Worm (Caenorhabditis elegans) whole organism, late embryonic: Measurements from ENCODE around the gene F56D6.23.

ENCODE experiments used
- C08G9.2 ChIP-seq: sonication (generic microtip); optimal IDR thresholded peaks from 2 replicates; lab custom pipeline; 2016; ENCODE audit warnings: mild to moderate bottlenecking, missing genetic modification characterization, moderate library complexity, missing compliant biosample characterization
- C38D4.7 ChIP-seq: fragments of 200-800 bp; sonication (Bioruptor generic); optimal IDR thresholded peaks from 2 replicates; lab custom pipeline; 2018; ENCODE audit warnings: mild to moderate bottlenecking, missing genetic modification characterization, moderate library complexity, missing compliant biosample characterization
- F13H6.1 ChIP-seq: sonication (generic microtip); optimal IDR thresholded peaks from 2 replicates; lab custom pipeline; 2016; ENCODE audit warnings: missing genetic modification characterization, missing compliant biosample characterization
- K09A11.1 ChIP-seq: sonication (generic microtip); optimal IDR thresholded peaks from 2 replicates; lab custom pipeline; 2017; ENCODE audit warnings: antibody characterized with exemption, mild to moderate bottlenecking, missing genetic modification characterization, missing compliant biosample characterization; ENCODE audit not compliant: insufficient read depth
- T23F11.4 ChIP-seq: fragments of 200-800 bp; sonication (Bioruptor generic); optimal IDR thresholded peaks from 2 replicates; lab custom pipeline; 2018; ENCODE audit warnings: mild to moderate bottlenecking, missing genetic modification characterization, missing compliant biosample characterization
- ceh-14 ChIP-seq: sonication (generic microtip); optimal IDR thresholded peaks from 2 replicates; lab custom pipeline; 2016; ENCODE audit warnings: missing genotype, missing genetic modification characterization, missing compliant biosample characterization
- ceh-18 ChIP-seq: sonication (generic microtip); optimal IDR thresholded peaks from 2 replicates; lab custom pipeline; 2016; ENCODE audit warnings: missing genetic modification characterization, missing compliant biosample characterization
- ceh-19 ChIP-seq: fragments of 200-800 bp; sonication (Bioruptor generic); optimal IDR thresholded peaks from 2 replicates; lab custom pipeline; 2018; ENCODE audit warnings: mild to moderate bottlenecking, missing genetic modification characterization, missing compliant biosample characterization
- ceh-2 ChIP-seq: sonication (generic microtip); optimal IDR thresholded peaks from 2 replicates; lab custom pipeline; 2016; ENCODE audit warnings: missing genotype, missing genetic modification characterization, missing compliant biosample characterization
- ceh-31 ChIP-seq: sonication (generic microtip); optimal IDR thresholded peaks from 2 replicates; lab custom pipeline; 2016; ENCODE audit warnings: missing genetic modification characterization, missing compliant biosample characterization
- ceh-34 ChIP-seq: sonication (generic microtip); optimal IDR thresholded peaks from 2 replicates; lab custom pipeline; 2016; ENCODE audit warnings: mild to moderate bottlenecking, missing genetic modification characterization, missing compliant biosample characterization
- ceh-6 ChIP-seq: fragments of 200-800 bp; sonication (Bioruptor generic); optimal IDR thresholded peaks from 2 replicates; lab custom pipeline; 2018; ENCODE audit warnings: mild to moderate bottlenecking, missing genetic modification characterization, missing compliant biosample characterization
- ceh-9 ChIP-seq: sonication (generic microtip); optimal IDR thresholded peaks from 2 replicates; lab custom pipeline; 2016; ENCODE audit warnings: mild to moderate bottlenecking, missing genetic modification characterization, inconsistent platforms, missing compliant biosample characterization
- che-1 ChIP-seq: sonication (generic microtip); optimal IDR thresholded peaks from 2 replicates; lab custom pipeline; 2016; ENCODE audit warnings: mild to moderate bottlenecking, missing genetic modification characterization, missing compliant biosample characterization
- dmd-4 ChIP-seq: sonication (generic microtip); optimal IDR thresholded peaks from 2 replicates; lab custom pipeline; 2016; ENCODE audit warnings: borderline replicate concordance, missing genetic modification characterization, missing compliant biosample characterization
- dve-1 ChIP-seq: sonication (generic microtip); optimal IDR thresholded peaks from 2 replicates; lab custom pipeline; 2017; ENCODE audit warnings: antibody characterized with exemption, mild to moderate bottlenecking, missing genetic modification characterization, missing compliant biosample characterization
- elt-2 ChIP-seq: sonication (generic microtip); optimal IDR thresholded peaks from 2 replicates; lab custom pipeline; 2016; ENCODE audit warnings: missing genetic modification reagents, missing genetic modification characterization, missing compliant biosample characterization
- elt-4 ChIP-seq: sonication (generic microtip); optimal IDR thresholded peaks from 2 replicates; lab custom pipeline; 2016; ENCODE audit warnings: missing genetic modification characterization, missing compliant biosample characterization
- ets-4 ChIP-seq: sonication (generic microtip); optimal IDR thresholded peaks from 2 replicates; lab custom pipeline; 2016; ENCODE audit warnings: missing genetic modification characterization, missing compliant biosample characterization
- eyg-1 ChIP-seq: sonication (generic microtip); optimal IDR thresholded peaks from 2 replicates; lab custom pipeline; 2016; ENCODE audit warnings: missing genotype, missing genetic modification characterization, missing compliant biosample characterization
- fax-1 ChIP-seq: sonication (generic microtip); optimal IDR thresholded peaks from 2 replicates; lab custom pipeline; 2016; ENCODE audit warnings: missing genotype, missing genetic modification characterization, missing compliant biosample characterization
- fkh-10 ChIP-seq: fragments of 150-350 bp; optimal IDR thresholded peaks from 2 replicates; lab custom pipeline; 2014; ENCODE audit warnings: missing biosample characterization, missing genetic modification reagents, missing genetic modification characterization
- fkh-6 ChIP-seq: sonication (generic microtip); optimal IDR thresholded peaks from 2 replicates; lab custom pipeline; 2016; ENCODE audit warnings: missing genetic modification characterization, missing compliant biosample characterization
- gmeb-2 ChIP-seq: sonication (generic microtip); optimal IDR thresholded peaks from 2 replicates; lab custom pipeline; 2016; ENCODE audit warnings: missing genetic modification characterization, inconsistent platforms, missing compliant biosample characterization
- hlh-30 ChIP-seq: sonication (generic microtip); optimal IDR thresholded peaks from 2 replicates; lab custom pipeline; 2017; ENCODE audit warnings: antibody characterized with exemption, missing genetic modification characterization, missing compliant biosample characterization; ENCODE audit not compliant: insufficient read depth
- hlh-6 ChIP-seq: sonication (generic microtip); optimal IDR thresholded peaks from 2 replicates; lab custom pipeline; 2016; ENCODE audit warnings: missing genotype, missing genetic modification characterization, missing compliant biosample characterization
- madf-2 ChIP-seq: sonication (generic microtip); optimal IDR thresholded peaks from 2 replicates; lab custom pipeline; 2017; ENCODE audit warnings: missing genetic modification characterization, missing compliant biosample characterization
- mec-3 ChIP-seq: sonication (generic microtip); optimal IDR thresholded peaks from 2 replicates; lab custom pipeline; 2016; ENCODE audit warnings: borderline replicate concordance, missing genetic modification characterization, missing compliant biosample characterization
- npax-4 ChIP-seq: sonication (generic microtip); optimal IDR thresholded peaks from 2 replicates; lab custom pipeline; 2016; ENCODE audit warnings: missing genetic modification characterization, missing compliant biosample characterization
- odd-2 ChIP-seq: sonication (generic microtip); optimal IDR thresholded peaks from 2 replicates; lab custom pipeline; 2017; ENCODE audit warnings: antibody characterized with exemption, mild to moderate bottlenecking, missing genetic modification characterization, missing compliant biosample characterization
- pag-3 ChIP-seq: sonication (generic microtip); optimal IDR thresholded peaks from 2 replicates; lab custom pipeline; 2016; ENCODE audit warnings: missing compliant biosample characterization, missing genetic modification characterization, borderline replicate concordance
- pax-1 ChIP-seq: fragments of 150-350 bp; optimal IDR thresholded peaks from 2 replicates; lab custom pipeline; 2014; ENCODE audit warnings: missing biosample characterization, missing genetic modification characterization
- pha-2 ChIP-seq: sonication (generic microtip); optimal IDR thresholded peaks from 2 replicates; lab custom pipeline; 2017; ENCODE audit warnings: mild to moderate bottlenecking, missing genetic modification characterization, missing compliant biosample characterization
- pha-4 ChIP-seq: fragments of 150-350 bp; optimal IDR thresholded peaks from 2 replicates; lab custom pipeline; 2018; ENCODE audit warnings: missing biosample characterization, missing genetic modification reagents, missing genetic modification characterization
- pqm-1 ChIP-seq: sonication (generic microtip); optimal IDR thresholded peaks from 2 replicates; lab custom pipeline; 2016; ENCODE audit warnings: missing genetic modification characterization, missing compliant biosample characterization
- sdc-2 ChIP-seq: sonication (generic microtip); optimal IDR thresholded peaks from 2 replicates; lab custom pipeline; 2016; ENCODE audit warnings: missing genotype, missing genetic modification characterization, missing compliant biosample characterization
- syd-9 ChIP-seq: sonication (generic microtip); optimal IDR thresholded peaks from 2 replicates; lab custom pipeline; 2016; ENCODE audit warnings: mild to moderate bottlenecking, missing genetic modification characterization, moderate library complexity, missing compliant biosample characterization
- tbx-2 ChIP-seq: sonication (generic microtip); optimal IDR thresholded peaks from 2 replicates; lab custom pipeline; 2016; ENCODE audit warnings: missing genetic modification characterization, missing compliant biosample characterization
- ttx-3 ChIP-seq: sonication (generic microtip); optimal IDR thresholded peaks from 2 replicates; lab custom pipeline; 2016; ENCODE audit warnings: missing genetic modification reagents, missing genetic modification characterization, missing compliant biosample characterization
- unc-3 ChIP-seq, 2 experiments: fragments of 200-800 bp in 1 of 2; sonication (Bioruptor generic) in 1 of 2; sonication (generic microtip) in 1 of 2; conservative IDR thresholded peaks in 1 of 2; optimal IDR thresholded peaks in 1 of 2; 2 replicates each; pipeline versions ENCODE4 v1.3.6 to Lab custom; 2016 to 2022; ENCODE audit warnings: missing compliant biosample characterization in 2 of 2, missing genetic modification characterization in 2 of 2, missing genetic modification reagents in 1 of 2
- unc-42 ChIP-seq: sonication (generic microtip); optimal IDR thresholded peaks from 2 replicates; lab custom pipeline; 2016; ENCODE audit warnings: missing genotype, missing genetic modification characterization, missing compliant biosample characterization
- unc-55 ChIP-seq: sonication (generic microtip); optimal IDR thresholded peaks from 2 replicates; lab custom pipeline; 2017; ENCODE audit warnings: missing biosample characterization, missing genetic modification reagents, missing genetic modification characterization
- unc-86 ChIP-seq: sonication (generic microtip); optimal IDR thresholded peaks from 2 replicates; lab custom pipeline; 2016; ENCODE audit warnings: missing genetic modification characterization, missing compliant biosample characterization
- zip-5 ChIP-seq: sonication (generic microtip); optimal IDR thresholded peaks from 2 replicates; lab custom pipeline; 2016; ENCODE audit warnings: missing genetic modification characterization, missing compliant biosample characterization
- ztf-16 ChIP-seq: sonication (generic microtip); optimal IDR thresholded peaks from 2 replicates; lab custom pipeline; 2017; ENCODE audit warnings: missing genetic modification characterization, missing compliant biosample characterization

F56D6.23 gene

ce11 chrIV:3914462-3914861 lies 3.8 kb upstream of the F56D6.23 start, which contains the start of gene F56D6.19:
Gene F56D6.19 (plus strand): TSS chrIV:3914762.
- TF ChIP-seq odd-2 (tag; lab: Kevin White, UChicago) (no peak), elt-4 (tag; lab: Kevin White, UChicago) (no peak), unc-86 (no peak), ceh-2 (tag; lab: Kevin White, UChicago) (no peak), tbx-2 (tag; lab: Kevin White, UChicago) (no peak), C38D4.7 (GFP tag; lab: Kevin White, UChicago) (no peak), pha-2 (tag; lab: Kevin White, UChicago) (no peak), mec-3 (tag; lab: Kevin White, UChicago) (no peak), ceh-18 (no peak), ets-4 (no peak), ztf-16 (no peak), che-1 (no peak), fkh-6 (no peak), elt-2 (tag; lab: Kevin White, UChicago) (no peak), unc-55 (GFP tag; lab: Kevin White, UChicago) (no peak), ceh-19 (GFP tag; lab: Kevin White, UChicago) (no peak), K09A11.1 (tag; lab: Kevin White, UChicago) (no peak), pha-4 (no peak), C08G9.2 (tag; lab: Kevin White, UChicago) (no peak)

- TF ChIP-seq che-1 (no peak), eyg-1 (tag; lab: Kevin White, UChicago) (no peak), odd-2 (tag; lab: Kevin White, UChicago) (no peak), hlh-30 (tag; lab: Kevin White, UChicago) (no peak), gmeb-2 (tag; lab: Kevin White, UChicago) (no peak), madf-2 (tag; lab: Kevin White, UChicago) (no peak), zip-5 (tag; lab: Kevin White, UChicago) (no peak), ceh-31 (tag; lab: Kevin White, UChicago) (no peak), ceh-14 (tag; lab: Kevin White, UChicago) (no peak), pag-3 (tag; lab: Kevin White, UChicago) (no peak), sdc-2 (tag; lab: Kevin White, UChicago) (no peak), syd-9 (tag; lab: Kevin White, UChicago) (no peak), ceh-18 (no peak)
Observed at ce11 chrIV:3915296-3915695, 3.0 kb upstream of the F56D6.23 start, which contains the start of gene srz-20. Gene srz-20 (plus strand): TSS chrIV:3915596.

DNA sequence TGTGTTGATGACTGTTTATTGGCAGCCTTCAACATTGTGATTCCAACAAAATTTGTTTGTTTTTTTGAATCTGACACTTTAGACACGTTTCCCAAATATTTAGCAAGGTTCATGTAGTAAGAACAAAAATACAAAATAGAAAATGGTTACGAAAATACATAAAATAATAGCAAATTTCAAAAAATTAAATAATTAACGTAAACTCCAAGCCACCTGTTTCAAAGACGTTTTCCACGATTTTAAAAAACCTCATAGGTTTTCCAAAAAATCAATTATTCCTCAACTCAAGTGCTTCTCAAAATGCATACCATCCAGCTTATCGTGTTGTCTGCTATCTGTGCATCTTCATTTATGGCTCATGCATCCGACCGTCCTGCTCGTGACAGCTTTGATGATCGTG lies 855 bp upstream of the F56D6.23 start, which contains the start of gene F56D6.14:
F56D6.14 (plus strand) TSS at position 301 of the 400 bp plus-strand sequence.
- TF ChIP-seq ceh-9 (tag; lab: Kevin White, UChicago) (no peak), unc-42 (tag; lab: Kevin White, UChicago) (no peak), syd-9 (tag; lab: Kevin White, UChicago) (no peak), unc-55 (GFP tag; lab: Kevin White, UChicago) (no peak), pqm-1 (tag; lab: Kevin White, UChicago) (no peak), dve-1 (tag; lab: Kevin White, UChicago) (no peak), ets-4 (no peak), F13H6.1 (tag; lab: Kevin White, UChicago) (no peak), ceh-6 (GFP tag; lab: Kevin White, UChicago) (no peak), fax-1 (tag; lab: Kevin White, UChicago) (no peak)

DNA sequence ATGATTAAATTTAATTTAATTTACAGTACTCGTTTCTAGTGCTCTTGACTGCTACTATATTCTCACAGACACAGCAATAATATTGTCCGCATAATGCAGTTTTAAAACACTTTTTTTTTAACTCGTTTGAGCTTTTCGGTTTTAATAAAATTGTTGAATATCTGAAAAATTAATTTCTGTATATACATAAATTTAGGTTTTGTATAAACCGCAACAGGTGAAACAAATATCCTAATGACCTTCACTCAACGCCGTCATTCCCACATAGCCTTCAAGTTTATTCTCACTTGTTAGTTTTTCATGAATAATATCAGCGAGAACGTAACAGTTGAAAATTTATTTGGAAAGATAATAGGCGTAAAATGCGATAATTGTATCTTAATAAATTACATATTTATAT lies 1.2 kb downstream of the F56D6.23 start, which contains the start of gene srz-19:
srz-19 (plus strand) TSS at position 301 of the 400 bp plus-strand sequence.
- no peak for TF ChIP-seq T23F11.4
- TF ChIP-seq fkh-10 (GFP tag; lab: Kevin White, UChicago): no peak
- no peak for TF ChIP-seq che-1
- no peak for TF ChIP-seq mec-3 (tag; lab: Kevin White, UChicago)
- no peak for TF ChIP-seq hlh-6 (tag; lab: Kevin White, UChicago)
- TF ChIP-seq dmd-4 (tag; lab: Kevin White, UChicago): no peak
- TF ChIP-seq ceh-34 (tag; lab: Kevin White, UChicago): no peak
- no peak for TF ChIP-seq ceh-19 (GFP tag; lab: Kevin White, UChicago)
- no peak for TF ChIP-seq pax-1 (tag; lab: Kevin White, UChicago)
- no peak for TF ChIP-seq npax-4
- no peak for TF ChIP-seq ttx-3 (tag; lab: Kevin White, UChicago)
- TF ChIP-seq fax-1 (tag; lab: Kevin White, UChicago): no peak
- no peak for TF ChIP-seq unc-86
- TF ChIP-seq ceh-9 (tag; lab: Kevin White, UChicago): no peak
- no peak for TF ChIP-seq unc-42 (tag; lab: Kevin White, UChicago)
- no peak for TF ChIP-seq unc-3 (GFP tag; conservative IDR thresholded peaks at IDR 0.05; lab: Robert Waterston, UW)
- TF ChIP-seq unc-3 (tag; optimal IDR thresholded peaks at IDR 0.05; lab: Kevin White, UChicago): no peak
- TF ChIP-seq F13H6.1 (tag; lab: Kevin White, UChicago): no peak
- TF ChIP-seq sdc-2 (tag; lab: Kevin White, UChicago): no peak
- no peak for TF ChIP-seq hlh-30 (tag; lab: Kevin White, UChicago)
